Worm (Caenorhabditis elegans): ENCODE data around the gene T09A5.15.

T09A5.15 gene

DNA sequence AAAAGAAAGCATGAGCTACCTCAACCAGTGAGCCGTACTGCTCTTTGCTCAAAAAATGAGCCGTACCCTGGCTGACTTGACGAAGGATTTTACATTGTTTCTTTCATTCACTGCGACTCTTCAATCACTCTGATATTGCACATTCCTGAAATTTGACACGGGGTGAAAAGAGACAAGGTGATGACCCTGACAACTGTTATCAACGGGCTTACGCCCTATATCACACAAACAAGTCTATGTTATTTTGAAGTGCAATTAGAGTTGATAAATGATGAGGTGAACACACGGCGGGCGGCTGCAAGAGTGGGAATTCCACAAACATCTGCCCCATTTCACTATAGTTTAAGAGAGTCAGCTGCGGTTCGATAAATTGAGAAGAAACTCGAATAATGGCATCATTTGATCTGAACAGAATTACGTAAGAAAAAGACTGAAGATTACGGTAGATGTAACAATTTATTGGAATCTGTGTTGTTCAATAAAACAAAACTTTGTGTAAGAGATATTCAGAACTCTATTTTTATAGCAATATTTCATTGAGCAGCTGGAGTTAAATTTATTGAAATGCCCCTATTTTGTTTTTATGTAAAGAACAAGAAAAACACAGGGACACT lies 21.0 kb upstream of the T09A5.15 start (continued):
- TF ChIP-seq ceh-24 (tag; optimal IDR thresholded peaks at IDR 0.05): no peak
- no peak for TF ChIP-seq ttx-3 (tag; optimal IDR thresholded peaks at IDR 0.05)

DNA sequence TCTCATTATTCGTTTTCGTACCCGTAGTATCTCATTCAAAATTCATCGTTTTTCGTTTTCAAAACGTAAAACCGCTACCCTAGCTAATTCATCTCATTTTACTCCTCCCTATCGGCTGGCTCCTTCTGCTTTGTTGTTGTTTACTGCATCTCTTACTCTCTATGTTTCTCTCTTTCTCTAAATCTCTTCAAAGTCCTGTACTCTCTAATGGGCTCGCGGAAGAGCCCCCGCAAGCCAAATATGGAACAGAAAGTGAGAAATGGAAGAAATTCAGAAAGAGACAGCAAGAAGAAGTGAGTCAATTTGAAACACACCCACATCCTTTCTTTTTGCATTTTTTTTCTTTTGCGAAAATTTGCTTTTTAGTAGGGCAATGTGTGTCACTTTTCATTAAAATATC lies 19.1 kb upstream of the T09A5.15 start:
- TF ChIP-seq unc-86 (tag; optimal IDR thresholded peaks at IDR 0.05) (no peak), ceh-30 (tag; optimal IDR thresholded peaks at IDR 0.05) (no peak), nhr-232 (tag; optimal IDR thresholded peaks at IDR 0.05) (no peak), dmd-4 (tag; optimal IDR thresholded peaks at IDR 0.05; ENCODE audit: borderline replicate concordance) (no peak), nfya-1 (tag; optimal IDR thresholded peaks at IDR 0.05) (peak; percentile 12), ceh-18 (tag; optimal IDR thresholded peaks at IDR 0.05) (no peak), C08G9.2 (tag; optimal IDR thresholded peaks at IDR 0.05) (no peak), K02D7.2 (tag; optimal IDR thresholded peaks at IDR 0.05) (no peak)

DNA sequence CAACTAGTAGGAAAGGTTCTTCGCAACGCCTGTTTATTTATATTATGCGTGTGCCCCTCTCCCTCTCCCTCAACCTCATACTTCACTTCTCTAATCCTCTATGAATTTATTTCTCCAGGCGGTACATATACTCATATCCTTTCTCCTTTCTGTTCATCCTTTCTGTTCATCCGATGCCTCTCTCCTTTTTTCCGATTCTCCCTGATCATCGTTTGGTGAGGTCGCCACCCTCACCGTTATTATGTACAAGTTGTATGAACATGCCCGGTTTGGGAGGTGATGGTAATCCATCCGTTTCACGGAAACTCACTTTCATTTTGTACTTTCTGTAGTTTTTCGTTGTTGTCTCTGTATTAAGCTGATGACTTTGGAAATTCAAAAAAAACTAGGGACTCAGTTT lies 18.1 kb upstream of the T09A5.15 start:
- TF ChIP-seq ceh-31 (tag; optimal IDR thresholded peaks at IDR 0.05) (peak; percentile 16), pax-1 (tag; optimal IDR thresholded peaks at IDR 0.05) (no peak), unc-55 (GFP tag; optimal IDR thresholded peaks at IDR 0.05) (peak; percentile 42), nfya-1 (tag; optimal IDR thresholded peaks at IDR 0.05) (peak; percentile 45)

ce11 chrII:7842053-7842452 lies 15.7 kb upstream of the T09A5.15 start, which contains the start of gene klp-3:
klp-3 (plus strand) TSS chrII:7842353.
- TF ChIP-seq unc-3 (GFP tag; conservative IDR thresholded peaks at IDR 0.05): no peak
- TF ChIP-seq unc-3 (tag; optimal IDR thresholded peaks at IDR 0.05): no peak
- no peak for TF ChIP-seq ref-2 (tag; optimal IDR thresholded peaks at IDR 0.05)
- TF ChIP-seq rnt-1 (tag; optimal IDR thresholded peaks at IDR 0.05): no peak

ce11 chrII:7845571-7846236 lies 12.1 kb upstream of the T09A5.15 start, which contains the start of gene T09A5.4:
T09A5.4 (plus strand) TSS chrII:7846186.
- TF ChIP-seq ceh-6 (GFP tag; optimal IDR thresholded peaks at IDR 0.05) (no peak), ceh-18 (tag; optimal IDR thresholded peaks at IDR 0.05) (no peak), ceh-34 (tag; optimal IDR thresholded peaks at IDR 0.05) (no peak), zip-5 (tag; optimal IDR thresholded peaks at IDR 0.05) (no peak), K02D7.2 (tag; optimal IDR thresholded peaks at IDR 0.05) (no peak), npax-4 (tag; optimal IDR thresholded peaks at IDR 0.05) (no peak), ceh-45 (GFP tag; IDR thresholded peaks at IDR 0.05) (no peak), unc-55 (GFP tag; optimal IDR thresholded peaks at IDR 0.05) (no peak), gmeb-2 (tag; optimal IDR thresholded peaks at IDR 0.05) (no peak), C38D4.7 (GFP tag; optimal IDR thresholded peaks at IDR 0.05) (no peak)

ce11 chrII:7849697-7850096 lies 8.1 kb upstream of the T09A5.15 start, which contains the start of gene acr-7:
acr-7 (minus strand) TSS chrII:7849797.
- no peak for TF ChIP-seq nhr-11 (tag; optimal IDR thresholded peaks at IDR 0.05)
- TF ChIP-seq ceh-18 (tag; optimal IDR thresholded peaks at IDR 0.05): no peak
- no peak for TF ChIP-seq eyg-1 (tag; optimal IDR thresholded peaks at IDR 0.05)
- TF ChIP-seq ceh-24 (tag; optimal IDR thresholded peaks at IDR 0.05): no peak
- no peak for TF ChIP-seq pqm-1 (tag; optimal IDR thresholded peaks at IDR 0.05)
- no peak for TF ChIP-seq hlh-30 (tag; optimal IDR thresholded peaks at IDR 0.05; ENCODE audit: insufficient read depth)
- no peak for TF ChIP-seq lin-11 (tag; optimal IDR thresholded peaks at IDR 0.05)
- TF ChIP-seq ama-1 (optimal IDR thresholded peaks at IDR 0.05): no peak
- TF ChIP-seq hlh-8 (tag; optimal IDR thresholded peaks at IDR 0.05): no peak
- no peak for TF ChIP-seq mec-3 (tag; optimal IDR thresholded peaks at IDR 0.05; ENCODE audit: borderline replicate concordance)
- no peak for TF ChIP-seq pax-1 (tag; optimal IDR thresholded peaks at IDR 0.05)
- no peak for TF ChIP-seq pat-9 (tag; optimal IDR thresholded peaks at IDR 0.05)
- no peak for TF ChIP-seq fkh-10 (GFP tag; optimal IDR thresholded peaks at IDR 0.05)
- TF ChIP-seq syd-9 (tag; optimal IDR thresholded peaks at IDR 0.05): no peak
- no peak for TF ChIP-seq sox-4 (tag; optimal IDR thresholded peaks at IDR 0.05)
- TF ChIP-seq nhr-232 (tag; optimal IDR thresholded peaks at IDR 0.05): no peak
- TF ChIP-seq dve-1 (tag; optimal IDR thresholded peaks at IDR 0.05): no peak
- no peak for TF ChIP-seq rnt-1 (tag; optimal IDR thresholded peaks at IDR 0.05)

All from whole organism, late embryonic.